Fruit fly (Drosophila melanogaster) Kc167 (cell line): ENCODE data around the gene CG31467.

Experiments used
- Myc ChIP-seq: fragments of >200 bp; optimal IDR thresholded peaks from 2 replicates; lab custom pipeline; 2017; ENCODE audit warnings: missing external identifiers
- Sin3A ChIP-seq: fragments of >200 bp; optimal IDR thresholded peaks from 2 replicates; lab custom pipeline; 2018; ENCODE audit warnings: missing external identifiers
- h ChIP-seq: fragments of >200 bp; optimal IDR thresholded peaks from 3 replicates; lab custom pipeline; 2018; ENCODE audit warnings: missing external identifiers
- insv ChIP-seq: fragments of >200 bp; optimal IDR thresholded peaks from 3 replicates; lab custom pipeline; 2018; ENCODE audit warnings: missing external identifiers
- psq ChIP-seq: fragments of >200 bp; optimal IDR thresholded peaks from 2 replicates; lab custom pipeline; 2017; ENCODE audit warnings: missing external identifiers
- ttk ChIP-seq: sonication (Bioruptor generic); optimal IDR thresholded peaks from 2 replicates; lab custom pipeline; 2017; ENCODE audit warnings: missing external identifiers

The CG31467 gene

DNA sequence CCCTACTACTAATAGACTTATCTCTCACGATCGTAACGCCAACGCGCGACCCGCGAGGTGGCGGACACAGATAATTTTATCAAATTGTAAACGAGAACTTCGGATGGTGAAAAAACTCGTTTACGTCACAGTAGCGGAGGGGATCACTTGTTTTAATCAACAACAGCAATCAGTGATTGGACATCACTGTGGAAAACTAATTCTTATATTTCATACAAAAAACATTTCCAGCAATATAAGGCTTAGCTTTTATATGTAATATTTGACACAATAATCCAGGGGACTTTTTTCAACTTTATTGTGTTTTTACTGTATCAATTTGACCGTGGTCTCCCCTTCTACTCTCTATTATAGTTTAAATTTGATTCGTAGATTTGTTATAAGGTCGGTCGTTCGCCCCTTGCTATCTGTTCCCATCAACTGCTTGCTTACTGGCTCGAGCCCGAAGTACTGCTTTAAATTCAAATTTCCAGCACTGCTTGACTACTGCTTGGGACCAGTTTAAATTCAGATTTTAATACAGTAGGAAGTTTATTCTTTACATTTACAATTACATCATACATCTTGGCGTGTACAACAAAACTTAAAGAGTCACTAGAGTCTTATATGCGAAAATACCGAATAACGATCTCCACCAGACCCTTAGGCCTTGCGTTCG lies 29.3 kb downstream of the CG31467 start, which contains the start of gene CG6465:
Gene CG6465, minus strand, starts transcription at position 7 of the 658 bp plus-strand sequence.
- TF ChIP-seq Myc (lab: Kevin White, UChicago): no peak
- no peak for TF ChIP-seq Sin3A (lab: Kevin White, UChicago)
- no peak for TF ChIP-seq insv (lab: Kevin White, UChicago)
- no peak for TF ChIP-seq ttk
- TF ChIP-seq h (lab: Kevin White, UChicago): no peak
- no peak for TF ChIP-seq psq (lab: Kevin White, UChicago)

DNA sequence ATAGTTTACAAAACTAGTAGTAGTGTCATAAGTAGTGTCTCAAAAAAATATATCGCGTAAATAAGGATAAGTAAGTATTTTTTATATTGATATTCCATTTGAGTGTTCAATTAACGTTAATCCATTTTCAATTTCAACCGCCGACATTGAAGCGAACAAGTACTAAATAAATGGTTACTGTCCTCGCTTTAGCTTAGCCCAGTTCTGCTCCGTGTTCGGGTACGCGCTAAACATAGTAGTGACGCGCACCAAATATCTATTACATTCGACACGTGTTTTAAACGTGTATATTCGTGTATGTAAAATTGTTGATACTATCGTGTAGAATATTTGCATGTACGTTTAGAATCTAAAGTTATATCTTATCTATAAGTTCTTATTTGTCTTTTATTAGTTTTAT lies 31.6 kb downstream of the CG31467 start:
- TF ChIP-seq psq (lab: Kevin White, UChicago): no peak
- no peak for TF ChIP-seq insv (lab: Kevin White, UChicago)

DNA sequence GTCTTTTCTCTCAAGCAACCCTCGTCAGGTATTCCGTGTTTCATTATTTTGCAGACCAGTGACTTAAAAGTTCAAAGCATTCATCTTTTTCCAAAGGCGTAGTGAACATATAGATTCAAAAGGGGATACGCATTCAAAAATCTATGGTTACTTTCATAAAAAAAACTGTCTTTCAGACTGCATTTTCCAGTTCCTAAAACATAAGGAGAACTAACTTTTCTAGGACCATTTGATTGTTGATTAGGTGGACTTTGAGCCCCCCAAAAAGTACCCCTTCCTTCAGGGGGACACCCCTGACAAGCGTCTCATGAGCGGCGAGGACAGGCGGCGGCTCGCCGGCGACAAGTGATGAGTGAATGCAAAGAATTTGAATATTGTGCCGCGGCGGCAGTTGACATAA lies 33.1 kb downstream of the CG31467 start:
- no peak for TF ChIP-seq ttk
- no peak for TF ChIP-seq psq (lab: Kevin White, UChicago)
- no peak for TF ChIP-seq insv (lab: Kevin White, UChicago)
- no peak for TF ChIP-seq Sin3A (lab: Kevin White, UChicago)
- TF ChIP-seq h (lab: Kevin White, UChicago): no peak
- no peak for TF ChIP-seq Myc (lab: Kevin White, UChicago)

DNA sequence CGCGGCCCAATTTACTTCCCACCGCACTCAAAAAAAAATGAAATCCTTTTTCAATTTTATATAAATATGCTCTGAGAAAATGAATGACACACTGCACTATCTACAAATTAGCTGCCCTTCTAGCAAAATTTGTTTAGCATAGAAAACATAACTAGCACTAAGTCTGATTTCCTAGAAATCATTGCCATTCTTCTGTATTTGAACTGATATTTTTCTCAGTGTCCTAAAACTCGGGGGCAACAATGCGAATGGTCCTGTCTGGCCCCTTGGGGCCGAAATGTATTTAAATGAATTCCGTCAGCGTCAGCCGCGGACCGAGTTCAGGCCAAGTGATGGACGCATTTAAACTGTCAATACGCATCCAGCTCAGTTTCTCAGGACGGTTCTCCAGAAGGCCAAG lies 34.0 kb downstream of the CG31467 start:
- TF ChIP-seq h (lab: Kevin White, UChicago) (no peak), insv (lab: Kevin White, UChicago) (no peak), Sin3A (lab: Kevin White, UChicago) (no peak), ttk (no peak), psq (lab: Kevin White, UChicago) (no peak), Myc (lab: Kevin White, UChicago) (no peak)

DNA sequence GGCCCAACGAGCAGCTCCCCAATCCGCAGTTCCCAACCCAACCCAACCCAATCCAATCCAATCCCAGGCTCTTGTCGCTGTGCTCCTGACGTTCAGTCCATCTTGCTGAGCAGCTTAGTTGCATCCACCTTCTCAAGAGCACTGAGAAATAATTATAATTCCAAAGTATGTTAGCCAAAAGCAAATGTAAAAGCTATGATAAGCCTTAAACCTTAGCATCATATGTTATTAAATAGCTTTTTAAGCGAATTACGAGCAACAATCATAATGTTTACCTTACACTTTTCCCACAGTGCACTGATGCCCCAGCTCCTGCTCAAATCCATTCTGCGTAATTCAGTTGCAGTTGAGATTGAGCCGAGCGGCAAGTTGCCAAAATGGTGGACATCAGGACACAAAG lies 36.7 kb downstream of the CG31467 start:
- no peak for TF ChIP-seq insv (lab: Kevin White, UChicago)
- TF ChIP-seq ttk: no peak
- TF ChIP-seq h (lab: Kevin White, UChicago): no peak
- no peak for TF ChIP-seq Sin3A (lab: Kevin White, UChicago)
- TF ChIP-seq psq (lab: Kevin White, UChicago): no peak
- no peak for TF ChIP-seq Myc (lab: Kevin White, UChicago)

DNA sequence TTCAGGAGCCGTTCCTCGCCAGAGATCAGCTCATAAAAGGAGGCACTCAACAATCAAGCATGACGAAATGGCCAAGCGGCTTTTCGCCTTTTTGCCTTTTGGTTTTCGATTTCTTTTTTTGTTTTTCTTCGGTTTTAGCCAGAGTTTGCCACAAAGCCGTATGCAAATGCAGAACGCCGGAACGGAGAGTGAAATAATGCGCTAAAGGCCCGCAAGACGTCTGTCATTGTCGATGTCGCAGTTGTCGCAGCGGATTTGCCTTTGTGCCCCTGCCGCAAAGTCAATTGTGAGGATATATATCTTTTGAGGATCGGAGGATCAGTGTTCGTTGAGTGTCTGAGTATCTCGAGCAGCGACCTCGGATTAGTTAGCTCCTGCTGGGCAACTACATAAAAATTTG lies 38.7 kb downstream of the CG31467 start:
- TF ChIP-seq insv (lab: Kevin White, UChicago) (no peak), Myc (lab: Kevin White, UChicago) (no peak), h (lab: Kevin White, UChicago) (no peak), ttk (no peak), Sin3A (lab: Kevin White, UChicago) (no peak), psq (lab: Kevin White, UChicago) (no peak)

DNA sequence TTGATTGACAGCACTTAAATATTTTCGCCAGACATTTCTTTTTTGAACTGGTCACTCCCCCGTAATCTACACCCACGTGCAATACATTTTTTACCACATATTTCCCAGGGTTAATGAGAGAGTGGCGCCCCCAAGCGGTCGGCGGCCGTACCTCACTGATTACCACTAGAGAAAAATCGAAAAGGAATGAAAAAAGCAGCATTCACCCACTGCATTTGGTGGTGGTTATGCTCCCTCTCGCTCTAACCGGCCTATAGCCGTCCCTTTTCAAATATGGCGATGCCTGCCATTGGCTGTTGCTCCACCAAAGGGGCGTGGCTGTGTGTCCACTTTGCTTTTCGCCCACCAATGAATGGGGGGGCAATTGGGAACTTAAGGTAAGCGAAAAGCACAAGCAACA lies 41.7 kb downstream of the CG31467 start:
- TF ChIP-seq Myc (lab: Kevin White, UChicago) (no peak), Sin3A (lab: Kevin White, UChicago) (no peak), psq (lab: Kevin White, UChicago) (no peak), h (lab: Kevin White, UChicago) (no peak), insv (lab: Kevin White, UChicago) (no peak), ttk (no peak)

DNA sequence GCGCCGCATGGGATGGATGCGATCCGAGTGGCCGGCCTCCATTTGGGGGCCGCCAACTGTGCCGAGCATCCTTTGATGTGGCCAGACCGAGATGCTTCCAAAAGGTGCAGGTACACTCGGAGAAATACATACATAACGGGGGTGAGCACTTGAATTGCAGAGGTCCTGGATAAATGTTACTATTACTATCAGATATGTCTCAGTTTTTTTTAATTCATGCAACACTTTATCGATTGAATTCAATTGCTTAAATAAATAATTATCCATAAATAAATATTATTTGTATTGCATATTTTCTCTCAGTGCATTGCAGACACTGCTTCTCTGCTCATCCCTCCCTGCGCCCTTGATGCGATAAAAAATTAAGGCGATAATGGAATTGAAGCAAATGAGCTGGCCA lies 45.6 kb downstream of the CG31467 start:
- TF ChIP-seq Myc (lab: Kevin White, UChicago): no peak
- no peak for TF ChIP-seq insv (lab: Kevin White, UChicago)
- TF ChIP-seq h (lab: Kevin White, UChicago): no peak
- no peak for TF ChIP-seq Sin3A (lab: Kevin White, UChicago)
- no peak for TF ChIP-seq ttk
- no peak for TF ChIP-seq psq (lab: Kevin White, UChicago)

DNA sequence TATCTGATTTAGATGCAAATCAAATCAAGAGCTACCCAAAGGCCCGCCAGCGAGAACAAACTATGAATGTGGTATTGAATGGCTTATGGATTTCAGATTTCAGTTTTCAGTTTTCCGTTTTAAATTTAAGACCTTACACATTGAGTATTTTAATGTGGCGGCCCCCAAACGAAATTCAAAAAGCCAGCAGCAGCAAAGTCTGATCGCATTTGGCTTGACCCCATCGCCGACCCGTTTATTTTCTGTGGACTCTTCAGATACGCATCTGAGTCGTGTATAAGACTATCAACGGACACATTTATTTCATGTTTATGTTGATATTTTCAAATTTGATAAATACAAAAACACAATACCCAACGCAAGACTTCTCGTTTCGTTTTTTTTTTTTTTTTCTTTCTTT lies 47.1 kb downstream of the CG31467 start:
- TF ChIP-seq insv (lab: Kevin White, UChicago) (no peak), ttk (no peak), h (lab: Kevin White, UChicago) (no peak), Sin3A (lab: Kevin White, UChicago) (no peak), psq (lab: Kevin White, UChicago) (no peak), Myc (lab: Kevin White, UChicago) (no peak)

DNA sequence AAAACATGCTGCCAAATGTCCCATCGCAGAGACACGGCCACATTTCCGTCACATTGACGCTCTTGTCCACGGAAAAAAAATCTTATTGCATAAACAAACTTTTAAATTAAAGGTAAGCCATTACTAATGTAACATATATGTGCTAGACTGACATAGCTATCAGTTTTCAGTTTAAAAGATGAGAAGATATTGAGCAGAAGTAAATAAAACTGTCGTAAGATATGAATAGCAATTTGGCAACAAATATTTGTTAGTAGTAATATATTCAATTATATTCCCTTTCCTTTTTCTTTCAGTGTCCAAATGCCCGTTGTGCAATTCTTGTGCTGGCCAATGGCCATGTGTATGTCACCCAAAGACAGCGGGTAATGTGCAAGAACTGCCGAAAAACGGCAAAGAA lies 47.9 kb downstream of the CG31467 start:
- TF ChIP-seq ttk: no peak
- TF ChIP-seq h (lab: Kevin White, UChicago): no peak
- TF ChIP-seq psq (lab: Kevin White, UChicago): no peak
- no peak for TF ChIP-seq Sin3A (lab: Kevin White, UChicago)

DNA sequence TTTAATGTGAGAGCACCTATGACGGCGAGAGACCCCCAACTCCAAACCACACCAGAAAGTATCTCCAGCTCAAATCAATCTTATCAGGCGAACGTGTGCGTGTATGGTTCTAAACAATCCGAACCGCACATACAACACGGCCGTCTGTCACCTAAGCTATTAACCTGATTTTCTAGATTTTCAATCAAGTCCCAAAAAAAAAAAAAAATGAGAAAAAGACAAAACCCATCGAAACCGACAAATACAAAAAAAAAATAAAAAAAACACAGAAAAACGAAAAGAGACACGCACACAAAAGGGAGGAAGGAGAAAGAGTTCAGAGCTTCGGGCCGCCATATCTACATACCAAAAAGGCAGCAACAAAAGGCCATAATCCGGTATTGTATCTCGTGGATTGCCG lies 50.1 kb downstream of the CG31467 start:
- TF ChIP-seq insv (lab: Kevin White, UChicago): no peak

DNA sequence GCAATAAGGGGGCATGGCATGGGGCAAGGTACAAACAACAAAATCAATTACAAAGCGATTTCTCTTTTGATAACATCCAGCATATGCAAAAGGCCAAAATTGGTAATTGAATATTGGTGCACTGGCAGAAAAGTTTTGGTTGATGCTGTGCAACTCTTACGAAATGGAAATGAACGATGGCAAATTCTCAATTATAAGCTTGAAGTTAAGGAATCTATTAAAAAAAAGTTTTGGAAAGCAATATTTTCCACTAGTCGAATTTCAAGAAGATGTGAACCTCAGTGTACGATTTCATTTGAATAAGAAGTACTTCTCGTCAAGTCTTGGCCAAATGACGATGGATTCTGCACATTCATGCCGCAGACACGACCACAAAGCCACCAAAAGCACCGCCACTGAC lies 50.7 kb downstream of the CG31467 start:
- TF ChIP-seq Sin3A (lab: Kevin White, UChicago) (no peak), insv (lab: Kevin White, UChicago) (no peak), ttk (no peak)
